Fruit fly (Drosophila melanogaster): ENCODE measurements around the gene hay.

The hay gene

dm6 chr3L:10681814-10682213 is 50.9 kb downstream of the hay start (continued):
- TF ChIP-seq Doc3 (GFP tag; IDR thresholded peaks at IDR 0.05; ENCODE audit: partially characterized antibody) (peak; percentile 32; the same call in 1 of the 3 replicates), CG2678 (tag; optimal IDR thresholded peaks at IDR 0.05) (peak; percentile 4), CG8924 (tag; optimal IDR thresholded peaks at IDR 0.05) (no peak), sens (GFP tag) (peak; percentile 69), CG10209 (GFP tag; optimal IDR thresholded peaks at IDR 0.05) (no peak), trh (GFP tag; optimal IDR thresholded peaks at IDR 0.05) (no peak), CG11696 (GFP tag; IDR thresholded peaks at IDR 0.05) (peak; percentile 40; the same call in 1 of the 2 replicates), HLHmδ (GFP tag; optimal IDR thresholded peaks at IDR 0.05) (peak; percentile 0), CG15514 (GFP tag; optimal IDR thresholded peaks at IDR 0.05) (peak; percentile 25), ato (GFP tag; IDR thresholded peaks at IDR 0.05; ENCODE audit: partially characterized antibody) (peak; percentile 10; the same call in 1 of the 2 replicates), CG10654 (GFP tag; optimal IDR thresholded peaks at IDR 0.05) (no peak), CG11398 (GFP tag; optimal IDR thresholded peaks at IDR 0.05) (no peak), psq (GFP tag; optimal IDR thresholded peaks at IDR 0.05) (no peak), MBD-R2 (GFP tag; IDR thresholded peaks at IDR 0.05) (no peak), wdn (GFP tag; IDR thresholded peaks at IDR 0.05) (peak; percentile 49; the same call in 1 of the 2 replicates), ftz-f1 (GFP tag; optimal IDR thresholded peaks at IDR 0.05) (no peak), tgo (GFP tag; IDR thresholded peaks at IDR 0.05) (no peak), CG12104 (GFP tag; optimal IDR thresholded peaks at IDR 0.05) (no peak), lola (GFP tag; optimal IDR thresholded peaks at IDR 0.05) (no peak), Side (GFP tag; optimal IDR thresholded peaks at IDR 0.05) (no peak), CG14710 (tag; optimal IDR thresholded peaks at IDR 0.05) (no peak), nom (GFP tag; optimal IDR thresholded peaks at IDR 0.05) (peak; percentile 23), CG13775 (GFP tag; optimal IDR thresholded peaks at IDR 0.05) (no peak), so (GFP tag; IDR thresholded peaks at IDR 0.05) (peak; percentile 31; the same call in 2 of the 3 replicates), gsb-n (tag; optimal IDR thresholded peaks at IDR 0.05) (no peak), CG33213 (GFP tag; optimal IDR thresholded peaks at IDR 0.05) (no peak), Deaf1 (tag; optimal IDR thresholded peaks at IDR 0.05) (peak; percentile 13), vvl (GFP tag; IDR thresholded peaks at IDR 0.05) (peak; percentile 50; the same call in 1 of the 2 replicates), CG17802 (tag; optimal IDR thresholded peaks at IDR 0.05) (no peak), Awh (GFP tag; IDR thresholded peaks at IDR 0.05) (peak; percentile 50; the same call in 1 of the 2 replicates), CG6654 (GFP tag; optimal IDR thresholded peaks at IDR 0.05) (no peak), CG4360 (GFP tag; IDR thresholded peaks at IDR 0.05) (peak; percentile 99), en (GFP tag; optimal IDR thresholded peaks at IDR 0.05) (no peak), lilli (GFP tag; optimal IDR thresholded peaks at IDR 0.05) (no peak), z (GFP tag; IDR thresholded peaks at IDR 0.05) (peak; percentile 54; the same call in 1 of the 3 replicates), CG7786 (GFP tag; optimal IDR thresholded peaks at IDR 0.05) (no peak), ERR (GFP tag; optimal IDR thresholded peaks at IDR 0.05) (peak; percentile 11), PHDP (tag; optimal IDR thresholded peaks at IDR 0.05) (no peak), chm (GFP tag; IDR thresholded peaks at IDR 0.05) (peak; percentile 69; the same call in 1 of the 2 replicates), CG31365 (tag; optimal IDR thresholded peaks at IDR 0.05) (no peak), dmrt11E (tag; optimal IDR thresholded peaks at IDR 0.05) (no peak), pan (optimal IDR thresholded peaks at IDR 0.05) (no peak), pan (GFP tag; optimal IDR thresholded peaks at IDR 0.05 in 1 of 2, IDR thresholded peaks at IDR 0.05 in 1 of 2) (peak in 1 of 2 experiments; percentile 44), CG17359 (tag; optimal IDR thresholded peaks at IDR 0.05) (no peak), pum (GFP tag; optimal IDR thresholded peaks at IDR 0.05) (no peak), CG5953 (GFP tag; IDR thresholded peaks at IDR 0.05) (no peak), Ssrp (tag; optimal IDR thresholded peaks at IDR 0.05) (no peak), dysf (GFP tag; IDR thresholded peaks at IDR 0.05) (no peak), zen (tag; optimal IDR thresholded peaks at IDR 0.05) (no peak), unc-4 (GFP tag; IDR thresholded peaks at IDR 0.05; ENCODE audit: partially characterized antibody) (0 out of 2 replicates have a peak, but pooled peaks have one; percentile 32), CHES-1-like (GFP tag; optimal IDR thresholded peaks at IDR 0.05) (peak; percentile 5)
